Fruit fly (Drosophila melanogaster) whole organism, embryonic: ENCODE measurements around the gene Mbs.
A peak's percentile ranks its signal among the peaks of the same experiment; 100 is the strongest.

Experiments used
- Atf6 ChIP-seq: fragments of 200-800 bp; sonication (Bioruptor generic); IDR thresholded peaks from 2 replicates; pipeline ENCODE4 v1.3.6; 2022; ENCODE audit warnings: missing biosample characterization, missing genetic modification characterization
- Awh ChIP-seq: fragments of 200-800 bp; sonication (Bioruptor generic); IDR thresholded peaks from 2 replicates; pipeline ENCODE4, ENCODE4 v1.3.6; 2022; ENCODE audit warnings: missing biosample characterization, missing genetic modification characterization
- Bteb2 ChIP-seq: fragments of 200-800 bp; sonication (Bioruptor generic); optimal IDR thresholded peaks from 2 replicates; lab custom pipeline; 2016; ENCODE audit warnings: missing biosample characterization, missing genetic modification characterization
- CG10321 ChIP-seq: fragments of 200-800 bp; sonication (Bioruptor generic); IDR thresholded peaks from 2 replicates; pipeline ENCODE4 v1.3.6; 2022; ENCODE audit warnings: missing biosample characterization, missing genetic modification characterization
- CG10366 ChIP-seq: fragments of 200-800 bp; sonication (Bioruptor generic); IDR thresholded peaks from 2 replicates; pipeline ENCODE4 v1.3.6; 2022; ENCODE audit warnings: missing biosample characterization, missing genetic modification characterization
- CG12769 ChIP-seq: fragments of 200-800 bp; sonication (Bioruptor generic); optimal IDR thresholded peaks from 2 replicates; lab custom pipeline; 2019; ENCODE audit warnings: missing biosample characterization, mild to moderate bottlenecking, missing genetic modification characterization, moderate library complexity
- CG13624 ChIP-seq: fragments of 200-800 bp; sonication (Bioruptor generic); optimal IDR thresholded peaks from 2 replicates; lab custom pipeline; 2016; ENCODE audit warnings: missing biosample characterization, missing genetic modification characterization
- CG13894 ChIP-seq: fragments of 200-800 bp; sonication (Bioruptor generic); optimal IDR thresholded peaks from 3 replicates; lab custom pipeline; 2018; ENCODE audit warnings: missing biosample characterization, mild to moderate bottlenecking, missing genetic modification characterization, moderate library complexity
- CG15479 ChIP-seq: fragments of 200-800 bp; sonication (Bioruptor generic); optimal IDR thresholded peaks from 3 replicates; lab custom pipeline; 2019; ENCODE audit warnings: missing biosample characterization, mild to moderate bottlenecking, missing genetic modification characterization, moderate library complexity
- CG16779 ChIP-seq: fragments of 200-800 bp; sonication (Bioruptor generic); IDR thresholded peaks from 2 replicates; pipeline ENCODE4 v1.3.6; 2022; ENCODE audit warnings: missing biosample characterization, missing genetic modification characterization
- CG16813 ChIP-seq: fragments of 200-800 bp; sonication (Bioruptor generic); IDR thresholded peaks from 3 replicates; pipeline ENCODE4 v1.3.6; 2022; ENCODE audit warnings: missing biosample characterization, missing genetic modification characterization; ENCODE audit not compliant: partially characterized antibody
- CG17359 ChIP-seq: fragments of 200-800 bp; sonication (Bioruptor generic); optimal IDR thresholded peaks from 3 replicates; lab custom pipeline; 2018; ENCODE audit warnings: missing biosample characterization, mild to moderate bottlenecking, missing genetic modification characterization, moderate library complexity
- CG18599 ChIP-seq: fragments of 200-800 bp; sonication (Bioruptor generic); optimal IDR thresholded peaks from 3 replicates; lab custom pipeline; 2017; ENCODE audit warnings: missing biosample characterization, missing genetic modification characterization, mild to moderate bottlenecking, moderate library complexity, missing genetic modification reagents
- CG32767 ChIP-seq: fragments of 200-800 bp; sonication (Bioruptor generic); IDR thresholded peaks from 2 replicates; pipeline ENCODE4 v1.3.6; 2022; ENCODE audit warnings: missing biosample characterization, missing genetic modification characterization
- CG42726 ChIP-seq: fragments of 200-800 bp; sonication (Bioruptor generic); IDR thresholded peaks from 2 replicates; pipeline ENCODE4 v1.3.6; 2022; ENCODE audit warnings: missing biosample characterization, missing genetic modification characterization; ENCODE audit not compliant: partially characterized antibody
- CG43689 ChIP-seq: fragments of 200-800 bp; sonication (Bioruptor generic); IDR thresholded peaks from 2 replicates; pipeline ENCODE4 v1.3.6; 2022; ENCODE audit warnings: missing biosample characterization, missing genetic modification characterization
- CG6689 ChIP-seq: fragments of 200-800 bp; sonication (Bioruptor generic); IDR thresholded peaks from 2 replicates; pipeline ENCODE4 v1.3.6; 2022; ENCODE audit warnings: missing biosample characterization, missing genetic modification characterization
- CG6791 ChIP-seq: fragments of 200-800 bp; sonication (Bioruptor generic); IDR thresholded peaks from 3 replicates; pipeline ENCODE4 v1.3.6; 2022; ENCODE audit warnings: missing biosample characterization, missing genetic modification characterization; ENCODE audit not compliant: partially characterized antibody
- CG9437 ChIP-seq: fragments of 200-800 bp; sonication (Bioruptor generic); optimal IDR thresholded peaks from 2 replicates; lab custom pipeline; 2018; ENCODE audit warnings: missing biosample characterization, mild to moderate bottlenecking, missing genetic modification characterization
- Deaf1 ChIP-seq: fragments of 200-800 bp; optimal IDR thresholded peaks from 3 replicates; lab custom pipeline; 2019; ENCODE audit warnings: missing biosample characterization, mild to moderate bottlenecking, missing genetic modification characterization, moderate library complexity
- Ets65A ChIP-seq: fragments of 200-800 bp; sonication (Bioruptor generic); peaks from one replicate; lab custom pipeline; 2016; ENCODE audit warnings: missing biosample characterization, missing genetic modification characterization
- HLH4C ChIP-seq: fragments of 200-800 bp; sonication (Bioruptor generic); IDR thresholded peaks from 3 replicates; pipeline ENCODE4 v1.3.6; 2022; ENCODE audit warnings: missing biosample characterization, missing genetic modification characterization; ENCODE audit not compliant: partially characterized antibody
- Max ChIP-seq: fragments of 200-800 bp; sonication (Bioruptor generic); optimal IDR thresholded peaks from 2 replicates; lab custom pipeline; 2016; ENCODE audit warnings: missing biosample characterization, mild to moderate bottlenecking, missing genetic modification characterization
- Med ChIP-seq: fragments of 200-800 bp; sonication (Bioruptor generic); peaks from one replicate; lab custom pipeline; 2016; ENCODE audit warnings: missing biosample characterization, missing genetic modification characterization, mild to moderate bottlenecking, inconsistent platforms, moderate library complexity
- Meics ChIP-seq: fragments of 200-800 bp; sonication (Bioruptor generic); optimal IDR thresholded peaks from 2 replicates; lab custom pipeline; 2017; ENCODE audit warnings: missing biosample characterization, mild to moderate bottlenecking, missing genetic modification characterization
- Pdp1 ChIP-seq, 2 experiments: fragments of 200-800 bp; sonication (Bioruptor generic); optimal IDR thresholded peaks; 3 replicates each; lab custom pipeline; 2016; ENCODE audit warnings: missing biosample characterization in 2 of 2, missing genetic modification characterization in 2 of 2, mild to moderate bottlenecking in 1 of 2, moderate library complexity in 1 of 2
- Six4 ChIP-seq: fragments of 200-800 bp; sonication (Bioruptor generic); optimal IDR thresholded peaks from 2 replicates; lab custom pipeline; 2016; ENCODE audit warnings: missing biosample characterization, missing genetic modification characterization
- Xrp1 ChIP-seq: fragments of 200-800 bp; sonication (Bioruptor generic); IDR thresholded peaks from 2 replicates; pipeline ENCODE4 v1.3.6; 2022; ENCODE audit warnings: missing biosample characterization, missing genetic modification characterization
- abd-A ChIP-seq: fragments of 200-800 bp; sonication (Bioruptor generic); optimal IDR thresholded peaks from 3 replicates; lab custom pipeline; 2019; ENCODE audit warnings: missing biosample characterization, mild to moderate bottlenecking, missing genetic modification characterization, moderate library complexity
- chinmo ChIP-seq: fragments of 200-800 bp; sonication (Bioruptor generic); IDR thresholded peaks from 4 replicates; pipeline ENCODE4 v1.3.6; 2022; ENCODE audit warnings: missing biosample characterization, missing genetic modification characterization; ENCODE audit not compliant: partially characterized antibody
- esg ChIP-seq: fragments of 200-800 bp; sonication (Bioruptor generic); conservative IDR thresholded peaks from 2 replicates; pipeline ENCODE4 v1.3.6; 2022; ENCODE audit warnings: missing biosample characterization, missing genetic modification characterization
- ewg ChIP-seq: fragments of 200-800 bp; sonication (Bioruptor generic); optimal IDR thresholded peaks from 3 replicates; lab custom pipeline; 2017; ENCODE audit warnings: mild to moderate bottlenecking, missing biosample characterization, missing genetic modification reagents, missing genetic modification characterization
- gro ChIP-seq: fragments of 200-800 bp; sonication (Bioruptor generic); optimal IDR thresholded peaks from 2 replicates; lab custom pipeline; 2016; ENCODE audit warnings: missing biosample characterization, missing genetic modification characterization
- kni ChIP-seq: fragments of 200-800 bp; sonication (Bioruptor generic); optimal IDR thresholded peaks from 3 replicates; lab custom pipeline; 2017; ENCODE audit warnings: mild to moderate bottlenecking, missing biosample characterization, missing genetic modification reagents, missing genetic modification characterization
- lilli ChIP-seq: fragments of 200-800 bp; sonication (Bioruptor generic); optimal IDR thresholded peaks from 3 replicates; lab custom pipeline; 2016; ENCODE audit warnings: missing biosample characterization, missing genetic modification characterization
- luna ChIP-seq: fragments of 200-800 bp; sonication (Bioruptor generic); optimal IDR thresholded peaks from 2 replicates; lab custom pipeline; 2016; ENCODE audit warnings: missing biosample characterization, missing genetic modification characterization
- nerfin-1 ChIP-seq: fragments of 200-800 bp; sonication (Bioruptor generic); optimal IDR thresholded peaks from 3 replicates; lab custom pipeline; 2019; ENCODE audit warnings: missing biosample characterization, mild to moderate bottlenecking, missing genetic modification characterization, moderate library complexity
- oc ChIP-seq: fragments of 200-800 bp; sonication (Bioruptor generic); optimal IDR thresholded peaks from 2 replicates; lab custom pipeline; 2018; ENCODE audit warnings: missing biosample characterization, mild to moderate bottlenecking, missing genetic modification characterization, moderate library complexity
- pb ChIP-seq: fragments of 200-800 bp; sonication (Bioruptor generic); optimal IDR thresholded peaks from 3 replicates; lab custom pipeline; 2016; ENCODE audit warnings: missing biosample characterization, missing genetic modification characterization
- pros ChIP-seq: fragments of 200-800 bp; sonication (Bioruptor generic); optimal IDR thresholded peaks from 3 replicates; lab custom pipeline; 2019; ENCODE audit warnings: missing biosample characterization, mild to moderate bottlenecking, missing genetic modification characterization, moderate library complexity
- seq ChIP-seq: fragments of 200-800 bp; sonication (Bioruptor generic); IDR thresholded peaks from 2 replicates; pipeline ENCODE4 v1.3.6; 2022; ENCODE audit warnings: missing biosample characterization, missing genetic modification characterization
- sqz ChIP-seq: fragments of 200-800 bp; sonication (Bioruptor generic); optimal IDR thresholded peaks from 3 replicates; lab custom pipeline; 2018; ENCODE audit warnings: missing biosample characterization, mild to moderate bottlenecking, missing genetic modification characterization
- tio ChIP-seq: fragments of 200-800 bp; sonication (Bioruptor generic); optimal IDR thresholded peaks from 2 replicates; lab custom pipeline; 2017; ENCODE audit warnings: missing biosample characterization, missing genetic modification characterization, inconsistent platforms
- tx ChIP-seq: fragments of 200-800 bp; sonication (Bioruptor generic); optimal IDR thresholded peaks from 2 replicates; lab custom pipeline; 2016; ENCODE audit warnings: missing biosample characterization, missing genetic modification characterization
- wdn ChIP-seq: fragments of 200-800 bp; sonication (Bioruptor generic); IDR thresholded peaks from 2 replicates; pipeline ENCODE4 v1.3.6; 2022; ENCODE audit warnings: missing biosample characterization, missing genetic modification characterization
- yki ChIP-seq: fragments of >200 bp; optimal IDR thresholded peaks from 3 replicates; lab custom pipeline; 2018

Mbs gene

DNA sequence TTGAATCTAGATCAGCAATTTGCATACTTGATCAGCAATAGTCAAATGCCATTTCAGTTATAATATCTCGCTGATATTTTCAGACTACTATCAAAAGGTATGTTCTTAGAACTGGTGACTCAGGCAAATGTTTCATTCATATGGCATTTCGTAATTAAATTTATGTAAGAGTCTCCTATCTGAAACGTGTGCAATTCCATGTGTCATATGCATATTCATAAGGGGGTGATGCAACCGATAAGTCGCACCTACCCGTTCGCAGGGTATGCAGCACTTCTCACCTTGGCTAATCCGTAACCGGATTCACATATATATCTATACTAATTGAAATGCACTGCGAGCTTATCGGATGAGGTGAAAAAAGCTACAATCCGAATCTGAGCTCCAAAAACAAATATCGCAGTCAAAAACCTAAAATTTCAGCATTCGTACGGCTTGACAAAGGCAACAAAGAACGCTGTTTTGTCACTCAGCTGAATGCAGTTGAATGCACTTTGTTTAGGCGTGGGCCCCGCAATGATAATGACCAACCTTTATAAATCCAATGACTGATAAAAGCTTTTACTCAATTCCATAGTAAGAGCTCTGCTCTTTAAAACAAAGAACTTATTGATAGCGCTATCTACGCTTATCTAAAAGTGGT, 13.9 kb upstream of the Mbs start (continued):
- TF ChIP-seq gro (GFP tag; lab: Kevin White, UChicago), result no peak
- peak; percentile 41; the same call in 1 of the 2 replicates for TF ChIP-seq CG6689
- peak; percentile 9 for TF ChIP-seq CG18599 (GFP tag; lab: Kevin White, UChicago)
- peak in 1 of 2 experiments; percentile 66 for TF ChIP-seq Pdp1 (GFP tag; optimal IDR thresholded peaks at IDR 0.05; lab: Kevin White, UChicago)
- 0 out of 4 replicates have a peak, but pooled peaks have one; percentile 33 for TF ChIP-seq chinmo
- TF ChIP-seq Xrp1 (GFP tag; lab: Robert Waterston, UW), result peak; percentile 19; the same call in 1 of the 2 replicates
- TF ChIP-seq Med (GFP tag; lab: Kevin White, UChicago), result peak; percentile 78
- TF ChIP-seq CG16779 (GFP tag; lab: Robert Waterston, UW), result no peak
- TF ChIP-seq esg (GFP tag; lab: Robert Waterston, UW), result no peak

DNA sequence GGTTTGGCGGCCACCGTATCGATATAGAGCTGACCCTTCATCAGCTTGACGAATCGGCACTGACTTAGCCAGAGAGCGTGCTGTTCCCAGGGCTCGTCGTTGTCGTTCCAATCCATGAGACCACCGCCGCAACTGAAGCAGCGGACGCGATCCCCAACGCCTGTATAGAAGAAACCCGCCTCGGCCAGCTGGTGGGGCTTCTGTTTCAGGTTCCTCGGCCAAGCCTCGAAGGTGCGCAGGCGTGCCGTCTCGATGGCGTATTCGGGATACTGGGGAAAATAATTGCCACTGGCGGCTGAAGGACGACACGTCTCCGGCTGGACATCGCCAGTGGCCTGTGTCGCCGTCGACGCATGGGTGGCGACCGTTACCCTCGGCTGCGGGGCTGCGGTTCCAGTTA, 12.7 kb upstream of the Mbs start:
- TF ChIP-seq CG16813 (GFP tag; lab: Robert Waterston, UW) (0 out of 3 replicates have a peak, but pooled peaks have one; percentile 8), chinmo (0 out of 4 replicates have a peak, but pooled peaks have one; percentile 25), HLH4C (GFP tag; lab: Robert Waterston, UW) (no peak), Max (no peak), wdn (GFP tag; lab: Robert Waterston, UW) (no peak), Ets65A (GFP tag; lab: Kevin White, UChicago) (peak; percentile 72), pros (GFP tag; lab: Kevin White, UChicago) (no peak), Meics (GFP tag; lab: Kevin White, UChicago) (no peak), pb (GFP tag; lab: Kevin White, UChicago) (no peak), CG42726 (GFP tag; lab: Robert Waterston, UW) (peak; percentile 36; the same call in 1 of the 2 replicates), CG10366 (GFP tag; lab: Robert Waterston, UW) (no peak), CG9437 (GFP tag; lab: Kevin White, UChicago) (no peak), Med (GFP tag; lab: Kevin White, UChicago) (peak; percentile 59), yki (lab: Kevin White, UChicago) (no peak), kni (GFP tag; lab: Kevin White, UChicago) (no peak)
- TF ChIP-seq, all 482 proteins: peak for 5

DNA sequence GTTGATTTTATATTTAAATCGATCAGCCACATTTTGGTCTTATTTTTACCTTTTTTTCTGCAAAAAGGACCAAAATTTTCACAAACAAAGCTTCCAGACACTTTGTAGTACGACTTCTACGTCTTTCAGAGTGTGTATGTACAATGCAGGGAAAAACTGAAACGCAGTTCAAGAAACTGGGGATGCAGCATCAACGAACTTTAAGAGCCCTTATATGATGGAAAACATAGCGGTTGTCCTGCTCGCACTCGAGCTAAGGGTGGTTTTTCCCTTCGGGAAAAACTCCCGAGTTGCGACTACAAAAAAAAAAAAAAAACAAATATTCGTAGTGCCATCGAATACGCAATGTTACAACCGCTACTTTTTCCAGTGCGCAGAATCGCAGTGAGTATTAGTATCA, 11.4 kb upstream of the Mbs start:
- TF ChIP-seq Six4 (GFP tag; lab: Kevin White, UChicago) (no peak), Awh (GFP tag; lab: Robert Waterston, UW) (0 out of 2 replicates have a peak, but pooled peaks have one; percentile 11), CG6791 (GFP tag; lab: Robert Waterston, UW) (0 out of 3 replicates have a peak, but pooled peaks have one; percentile 18), seq (peak; percentile 68; the same call in 1 of the 2 replicates), Deaf1 (tag; lab: Kevin White, UChicago) (peak; percentile 85), CG12769 (no peak), CG13624 (GFP tag; lab: Kevin White, UChicago) (peak; percentile 52), luna (GFP tag; lab: Kevin White, UChicago) (no peak), sqz (peak; percentile 82), CG17359 (tag; lab: Kevin White, UChicago) (peak; percentile 3), tx (GFP tag; lab: Kevin White, UChicago) (no peak), CG32767 (peak; percentile 31; the same call in 1 of the 2 replicates), Bteb2 (no peak), tio (no peak), pros (GFP tag; lab: Kevin White, UChicago) (peak; percentile 76), CG15479 (GFP tag; lab: Kevin White, UChicago) (no peak), oc (tag; lab: Kevin White, UChicago) (peak; percentile 4), abd-A (tag; lab: Kevin White, UChicago) (peak; percentile 67), CG10321 (GFP tag; lab: Robert Waterston, UW) (peak; percentile 86), CG43689 (GFP tag; lab: Robert Waterston, UW) (no peak), ewg (GFP tag; lab: Kevin White, UChicago) (peak; percentile 87), nerfin-1 (tag; lab: Kevin White, UChicago) (peak; percentile 8), Atf6 (no peak), lilli (peak; percentile 8), CG13894 (tag; lab: Kevin White, UChicago) (peak; percentile 88)
